Worm (Caenorhabditis elegans) whole organism, L4 larva: ENCODE data around the gene F07C4.6.

ENCODE experiments used
- D1046.2 ChIP-seq: fragments of 200-800 bp; sonication (Bioruptor generic); IDR thresholded peaks from 2 replicates; pipeline ENCODE4 v1.3.6; 2022; ENCODE audit warnings: missing genetic modification characterization, missing compliant biosample characterization
- F10B5.3 ChIP-seq: sonication (generic microtip); optimal IDR thresholded peaks from 2 replicates; lab custom pipeline; 2016; ENCODE audit warnings: mild to moderate bottlenecking, missing genetic modification characterization, missing compliant biosample characterization
- F26F4.8 ChIP-seq: fragments of 200-800 bp; sonication (Bioruptor generic); conservative IDR thresholded peaks from 2 replicates; pipeline ENCODE4 v1.3.6; 2022; ENCODE audit warnings: missing genetic modification characterization, missing compliant biosample characterization
- R02D3.7 ChIP-seq: fragments of 150-350 bp; sonication (generic microtip); optimal IDR thresholded peaks from 3 replicates; lab custom pipeline; 2014; ENCODE audit warnings: missing biosample characterization, missing genetic modification characterization
- T20F7.1 ChIP-seq: fragments of 200-800 bp; sonication (Bioruptor generic); optimal IDR thresholded peaks from 2 replicates; lab custom pipeline; 2018; ENCODE audit warnings: mild to moderate bottlenecking, missing genetic modification characterization, missing compliant biosample characterization
- arid-1 ChIP-seq: fragments of 200-800 bp; sonication (Bioruptor generic); conservative IDR thresholded peaks from 2 replicates; pipeline ENCODE4 v1.3.6; 2022; ENCODE audit warnings: missing genetic modification reagents, missing genetic modification characterization, missing compliant biosample characterization
- attf-4 ChIP-seq: sonication (generic microtip); optimal IDR thresholded peaks from 3 replicates; lab custom pipeline; 2017; ENCODE audit warnings: missing biosample characterization, missing genetic modification characterization
- ceh-28 ChIP-seq: fragments of 150-350 bp; optimal IDR thresholded peaks from 2 replicates; lab custom pipeline; 2014; ENCODE audit warnings: missing biosample characterization, missing genetic modification reagents, missing genetic modification characterization
- ceh-32 ChIP-seq: sonication (generic microtip); optimal IDR thresholded peaks from 2 replicates; lab custom pipeline; 2016; ENCODE audit warnings: mild to moderate bottlenecking, missing genetic modification characterization, missing compliant biosample characterization; ENCODE audit not compliant: poor library complexity
- ces-1 ChIP-seq: fragments of 150-350 bp; sonication (generic microtip); optimal IDR thresholded peaks from 4 replicates; lab custom pipeline; 2014; ENCODE audit warnings: missing biosample characterization, missing genetic modification reagents, missing genetic modification characterization
- ctbp-1 ChIP-seq: fragments of 200-800 bp; sonication (Bioruptor generic); IDR thresholded peaks from 2 replicates; pipeline ENCODE4 v1.3.6; 2022; ENCODE audit warnings: missing genetic modification reagents, missing genetic modification characterization, missing compliant biosample characterization
- daf-12 ChIP-seq: fragments of 150-350 bp; optimal IDR thresholded peaks from 2 replicates; lab custom pipeline; 2014; ENCODE audit warnings: missing biosample characterization, missing genetic modification reagents, missing genetic modification characterization
- daf-19 ChIP-seq: fragments of 200-800 bp; sonication (Bioruptor generic); conservative IDR thresholded peaks from 2 replicates; pipeline ENCODE4 v1.3.6; 2022; ENCODE audit warnings: missing genetic modification characterization, missing compliant biosample characterization
- dmd-6 ChIP-seq: fragments of 200-800 bp; sonication (Bioruptor generic); IDR thresholded peaks from 2 replicates; pipeline ENCODE4 v1.3.6; 2022; ENCODE audit warnings: missing genetic modification reagents, missing genetic modification characterization, missing compliant biosample characterization
- dpl-1 ChIP-seq: fragments of 150-350 bp; optimal IDR thresholded peaks from 2 replicates; lab custom pipeline; 2014; ENCODE audit warnings: missing biosample characterization, missing genetic modification reagents, missing genetic modification characterization
- duxl-1 ChIP-seq: sonication (generic microtip); optimal IDR thresholded peaks from 2 replicates; lab custom pipeline; 2016; ENCODE audit warnings: mild to moderate bottlenecking, missing genetic modification characterization, moderate library complexity, missing compliant biosample characterization; ENCODE audit not compliant: poor library complexity
- hlh-11 ChIP-seq: fragments of 200-800 bp; sonication (Bioruptor generic); optimal IDR thresholded peaks from 2 replicates; lab custom pipeline; 2018; ENCODE audit warnings: mild to moderate bottlenecking, missing genetic modification characterization, missing compliant biosample characterization
- hmg-1.1 ChIP-seq: fragments of 200-800 bp; sonication (Bioruptor generic); IDR thresholded peaks from 2 replicates; pipeline ENCODE4 v1.3.6; 2022; ENCODE audit warnings: missing genetic modification reagents, missing genetic modification characterization, missing compliant biosample characterization
- jun-1 ChIP-seq: fragments of 150-350 bp; optimal IDR thresholded peaks from 2 replicates; lab custom pipeline; 2014; ENCODE audit warnings: missing biosample characterization, missing genetic modification reagents, missing genetic modification characterization
- lin-13 ChIP-seq: fragments of 150-350 bp; optimal IDR thresholded peaks from 2 replicates; lab custom pipeline; 2014; ENCODE audit warnings: missing biosample characterization, missing genetic modification reagents, missing genetic modification characterization
- lin-15B ChIP-seq: fragments of 150-350 bp; sonication (generic microtip); optimal IDR thresholded peaks from 3 replicates; lab custom pipeline; 2014; ENCODE audit warnings: missing biosample characterization, missing genetic modification characterization
- lin-38 ChIP-seq: fragments of 200-800 bp; sonication (Bioruptor generic); IDR thresholded peaks from 2 replicates; pipeline ENCODE4 v1.3.6; 2022; ENCODE audit warnings: missing genetic modification reagents, missing genetic modification characterization, missing compliant biosample characterization
- lsy-2 ChIP-seq, 2 experiments: fragments of 150-350 bp in 1 of 2; sonication (generic microtip) in 1 of 2; optimal IDR thresholded peaks; 2 replicates each; lab custom pipeline; 2014 to 2017; ENCODE audit warnings: missing biosample characterization in 2 of 2, missing genetic modification characterization in 2 of 2
- mep-1 ChIP-seq: fragments of 150-350 bp; sonication (generic microtip); optimal IDR thresholded peaks from 3 replicates; lab custom pipeline; 2014; ENCODE audit warnings: missing biosample characterization, missing genetic modification characterization
- mes-2 ChIP-seq: sonication (generic microtip); optimal IDR thresholded peaks from 2 replicates; lab custom pipeline; 2016; ENCODE audit warnings: missing genotype, mild to moderate bottlenecking, missing genetic modification characterization, missing compliant biosample characterization; ENCODE audit not compliant: poor library complexity, severe bottlenecking
- nhr-10 ChIP-seq: fragments of 150-350 bp; optimal IDR thresholded peaks from 2 replicates; lab custom pipeline; 2014; ENCODE audit warnings: missing biosample characterization, missing genetic modification characterization
- nhr-237 ChIP-seq: sonication (generic microtip); optimal IDR thresholded peaks from 2 replicates; lab custom pipeline; 2017; ENCODE audit warnings: missing biosample characterization, missing genetic modification characterization
- nhr-25 ChIP-seq: sonication (generic microtip); optimal IDR thresholded peaks from 2 replicates; lab custom pipeline; 2017; ENCODE audit warnings: missing genetic modification characterization, mild to moderate bottlenecking, missing compliant biosample characterization, antibody characterized with exemption, moderate library complexity, borderline replicate concordance; ENCODE audit not compliant: insufficient read depth
- nhr-28 ChIP-seq: fragments of 150-350 bp; optimal IDR thresholded peaks from 2 replicates; lab custom pipeline; 2014; ENCODE audit warnings: missing biosample characterization, missing genetic modification characterization
- nhr-41 ChIP-seq: fragments of 200-800 bp; sonication (Bioruptor generic); IDR thresholded peaks from 2 replicates; pipeline ENCODE4 v1.3.6; 2022; ENCODE audit warnings: missing genetic modification reagents, missing genetic modification characterization, missing compliant biosample characterization
- pha-4 ChIP-seq, 2 experiments: fragments of 150-350 bp in 1 of 2; fragments of 200-800 bp in 1 of 2; sonication (Bioruptor generic) in 1 of 2; IDR thresholded peaks in 1 of 2; optimal IDR thresholded peaks in 1 of 2; 2 replicates each; pipeline versions ENCODE4 v1.3.6 to Lab custom; 2014 to 2022; ENCODE audit warnings: missing genetic modification characterization in 2 of 2, missing genetic modification reagents in 2 of 2, missing biosample characterization in 1 of 2, missing compliant biosample characterization in 1 of 2
- php-3 ChIP-seq: fragments of 200-800 bp; sonication (Bioruptor generic); IDR thresholded peaks from 2 replicates; pipeline ENCODE4 v1.3.6; 2022; ENCODE audit warnings: missing genetic modification reagents, missing genetic modification characterization, missing compliant biosample characterization
- pqm-1 ChIP-seq: sonication (generic microtip); optimal IDR thresholded peaks from 2 replicates; lab custom pipeline; 2017; ENCODE audit warnings: missing biosample characterization, missing genetic modification characterization
- rbr-2 ChIP-seq: sonication (generic microtip); optimal IDR thresholded peaks from 2 replicates; lab custom pipeline; 2016; ENCODE audit warnings: missing genotype, missing genetic modification characterization, missing compliant biosample characterization
- sdz-12 ChIP-seq: fragments of 200-800 bp; sonication (Bioruptor generic); optimal IDR thresholded peaks from 2 replicates; lab custom pipeline; 2018; ENCODE audit warnings: mild to moderate bottlenecking, missing genetic modification characterization, missing compliant biosample characterization
- spr-1 ChIP-seq: sonication (generic microtip); optimal IDR thresholded peaks from 2 replicates; lab custom pipeline; 2016; ENCODE audit warnings: mild to moderate bottlenecking, missing genetic modification characterization, missing compliant biosample characterization
- tag-97 ChIP-seq: fragments of 200-800 bp; sonication (Bioruptor generic); IDR thresholded peaks from 2 replicates; pipeline ENCODE4 v1.3.6; 2022; ENCODE audit warnings: missing genetic modification characterization, missing compliant biosample characterization
- unc-39 ChIP-seq: sonication (generic microtip); optimal IDR thresholded peaks from 2 replicates; lab custom pipeline; 2017; ENCODE audit warnings: missing biosample characterization, missing genetic modification characterization
- vab-7 ChIP-seq: fragments of 200-800 bp; sonication (Bioruptor generic); IDR thresholded peaks from 2 replicates; pipeline ENCODE4 v1.3.6; 2022; ENCODE audit warnings: missing genetic modification reagents, missing genetic modification characterization, missing compliant biosample characterization
- zag-1 ChIP-seq: fragments of 150-350 bp; optimal IDR thresholded peaks from 2 replicates; lab custom pipeline; 2014; ENCODE audit warnings: missing biosample characterization, missing genetic modification characterization
- zfp-2 ChIP-seq: sonication (generic microtip); optimal IDR thresholded peaks from 2 replicates; lab custom pipeline; 2016; ENCODE audit warnings: mild to moderate bottlenecking, missing genetic modification characterization, missing compliant biosample characterization
- zip-11 ChIP-seq: fragments of 200-800 bp; sonication (Bioruptor generic); IDR thresholded peaks from 2 replicates; pipeline ENCODE4 v1.3.6; 2022; ENCODE audit warnings: missing genetic modification characterization, missing compliant biosample characterization
- ztf-11 ChIP-seq: fragments of 150-350 bp; optimal IDR thresholded peaks from 2 replicates; lab custom pipeline; 2014; ENCODE audit warnings: missing biosample characterization, missing genetic modification characterization

Gene F07C4.6

DNA sequence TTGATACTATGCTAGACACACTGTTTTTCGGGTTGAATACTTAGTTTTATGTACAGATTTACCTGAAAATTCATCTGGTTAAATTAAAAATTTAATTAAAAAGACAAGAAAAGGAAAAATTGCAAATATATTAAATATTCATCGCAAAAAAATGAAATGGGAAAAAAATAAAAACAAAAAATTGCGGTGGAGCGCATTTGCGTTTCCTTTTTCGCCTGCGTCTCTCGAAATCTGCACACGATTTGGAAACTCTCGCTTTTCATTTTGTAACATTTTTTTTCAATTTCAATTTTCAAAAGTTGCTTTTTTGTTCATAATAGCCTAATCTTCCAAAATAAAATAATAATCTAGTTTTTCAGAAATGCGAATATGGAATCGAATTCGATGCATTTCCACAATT, 39.0 kb upstream of the F07C4.6 start, which contains the start of the genes F19F10.11 and C50E3.5:
TSS of gene F19F10.11 (minus strand) at position 68 of the 400 bp plus-strand sequence.
TSS of gene C50E3.5 (plus strand) at position 360 of the 400 bp plus-strand sequence.
- no peak for TF ChIP-seq spr-1 (tag; lab: Kevin White, UChicago)
- no peak for TF ChIP-seq hlh-11 (tag; lab: Kevin White, UChicago)
- no peak for TF ChIP-seq jun-1
- no peak for TF ChIP-seq nhr-237 (tag; lab: Kevin White, UChicago)
- TF ChIP-seq nhr-25 (tag; lab: Kevin White, UChicago), result no peak
- no peak for TF ChIP-seq nhr-41 (GFP tag; lab: Robert Waterston, UW)
- TF ChIP-seq nhr-28, result peak; percentile 37
- TF ChIP-seq ceh-28, result no peak
- no peak for TF ChIP-seq php-3 (GFP tag; lab: Robert Waterston, UW)
- peak; percentile 24 for TF ChIP-seq mep-1 (tag; lab: Kevin White, UChicago)
- no peak for TF ChIP-seq sdz-12
- TF ChIP-seq lin-15B, result no peak
- TF ChIP-seq ces-1 (GFP tag; lab: Kevin White, UChicago), result no peak
- peak in 1 of 2 experiments; percentile 71 for TF ChIP-seq lsy-2 (tag; optimal IDR thresholded peaks at IDR 0.05; lab: Kevin White, UChicago)
- TF ChIP-seq ztf-11 (tag; lab: Kevin White, UChicago), result no peak
- no peak for TF ChIP-seq attf-4 (tag; lab: Kevin White, UChicago)
- TF ChIP-seq vab-7 (GFP tag; lab: Robert Waterston, UW), result no peak
- TF ChIP-seq dpl-1 (GFP tag; lab: Kevin White, UChicago), result peak; percentile 43
- no peak for TF ChIP-seq T20F7.1 (GFP tag; lab: Kevin White, UChicago)
- no peak for TF ChIP-seq D1046.2 (GFP tag; lab: Robert Waterston, UW)
- no peak for TF ChIP-seq zfp-2 (tag; lab: Kevin White, UChicago)
- no peak for TF ChIP-seq R02D3.7 (tag; lab: Kevin White, UChicago)
- no peak for TF ChIP-seq daf-19 (GFP tag; lab: Robert Waterston, UW)
- no peak for TF ChIP-seq unc-39 (tag; lab: Kevin White, UChicago)
- TF ChIP-seq nhr-10, result no peak
- TF ChIP-seq mes-2 (tag; lab: Kevin White, UChicago), result peak; percentile 73
- no peak for TF ChIP-seq F26F4.8 (GFP tag; lab: Robert Waterston, UW)
- no peak for TF ChIP-seq dmd-6 (GFP tag; lab: Robert Waterston, UW)
- TF ChIP-seq hmg-1.1, result no peak
- TF ChIP-seq tag-97 (GFP tag; lab: Robert Waterston, UW), result no peak
- TF ChIP-seq F10B5.3 (tag; lab: Kevin White, UChicago), result no peak
- TF ChIP-seq pha-4 (GFP tag; IDR thresholded peaks at IDR 0.05; lab: Robert Waterston, UW), result no peak
- no peak for TF ChIP-seq pha-4 (tag; optimal IDR thresholded peaks at IDR 0.05; lab: Kevin White, UChicago)
- peak; percentile 30 for TF ChIP-seq rbr-2
- TF ChIP-seq zag-1 (tag; lab: Kevin White, UChicago), result no peak
- TF ChIP-seq daf-12 (tag; lab: Kevin White, UChicago), result no peak
- TF ChIP-seq duxl-1 (tag; lab: Kevin White, UChicago), result no peak
- TF ChIP-seq arid-1 (GFP tag; lab: Robert Waterston, UW), result no peak
- TF ChIP-seq ctbp-1, result no peak
- no peak for TF ChIP-seq ceh-32 (tag; lab: Kevin White, UChicago)
- no peak for TF ChIP-seq lin-13
- TF ChIP-seq pqm-1 (tag; lab: Kevin White, UChicago), result no peak
- TF ChIP-seq zip-11 (GFP tag; lab: Robert Waterston, UW), result no peak
- peak; percentile 97 for TF ChIP-seq lin-38 (GFP tag; lab: Robert Waterston, UW)
